Worm (Caenorhabditis elegans) whole organism, L1 larva: ENCODE results near the gene T12G3.4.

ENCODE experiments used
- C04F5.9 ChIP-seq: sonication (generic microtip); optimal IDR thresholded peaks from 2 replicates; lab custom pipeline; 2016; ENCODE audit warnings: missing genetic modification characterization, missing compliant biosample characterization
- C16A3.4 ChIP-seq: fragments of 150-350 bp; optimal IDR thresholded peaks from 2 replicates; lab custom pipeline; 2014; ENCODE audit warnings: missing biosample characterization, missing genetic modification characterization
- F16B12.6 ChIP-seq: fragments of 150-350 bp; optimal IDR thresholded peaks from 2 replicates; lab custom pipeline; 2014; ENCODE audit warnings: missing biosample characterization, missing genetic modification characterization
- alr-1 ChIP-seq: fragments of 200-800 bp; sonication (Bioruptor generic); optimal IDR thresholded peaks from 2 replicates; lab custom pipeline; 2018; ENCODE audit warnings: borderline replicate concordance, mild to moderate bottlenecking, missing genetic modification characterization, missing compliant biosample characterization
- blmp-1 ChIP-seq: fragments of 150-350 bp; optimal IDR thresholded peaks from 2 replicates; lab custom pipeline; 2014; ENCODE audit warnings: missing biosample characterization, missing genetic modification characterization
- ceh-82 ChIP-seq, 3 experiments: fragments of 150-350 bp in 1 of 3; sonication (generic microtip) in 2 of 3; optimal IDR thresholded peaks; 2 replicates each; lab custom pipeline; 2014 to 2017; ENCODE audit warnings: missing biosample characterization in 3 of 3, missing genetic modification characterization in 3 of 3
- ceh-88 ChIP-seq: fragments of 200-800 bp; sonication (Bioruptor generic); IDR thresholded peaks from 2 replicates; pipeline ENCODE4 v1.3.6; 2022; ENCODE audit warnings: missing genetic modification characterization, missing compliant biosample characterization
- ces-1 ChIP-seq: fragments of 150-350 bp; optimal IDR thresholded peaks from 2 replicates; lab custom pipeline; 2014; ENCODE audit warnings: missing biosample characterization, missing genetic modification reagents, missing genetic modification characterization
- dpl-1 ChIP-seq, 3 experiments: fragments of 150-350 bp in 2 of 3; sonication (generic microtip) in 1 of 3; optimal IDR thresholded peaks; 2 replicates each; lab custom pipeline; 2014 to 2017; ENCODE audit warnings: missing biosample characterization in 3 of 3, missing genetic modification characterization in 3 of 3, missing genetic modification reagents in 3 of 3
- dsc-1 ChIP-seq: sonication (generic microtip); optimal IDR thresholded peaks from 2 replicates; lab custom pipeline; 2016; ENCODE audit warnings: mild to moderate bottlenecking, missing genetic modification characterization, missing compliant biosample characterization
- efl-1 ChIP-seq, 4 experiments: fragments of 150-350 bp; optimal IDR thresholded peaks in 3 of 4; peaks in 1 of 4; 1 replicate in 1 of 4; 2 replicates in 3 of 4; lab custom pipeline; 2014; ENCODE audit warnings: missing biosample characterization in 2 of 4, missing genetic modification characterization in 2 of 4, missing genetic modification reagents in 2 of 4
- egl-13 ChIP-seq: sonication (generic microtip); optimal IDR thresholded peaks from 2 replicates; lab custom pipeline; 2016; ENCODE audit warnings: missing genotype, missing genetic modification reagents, missing genetic modification characterization, missing compliant biosample characterization
- egl-27 ChIP-seq, 2 experiments: fragments of 150-350 bp in 1 of 2; sonication (generic microtip); optimal IDR thresholded peaks; 3 replicates each; lab custom pipeline; 2017 to 2018; ENCODE audit warnings: missing biosample characterization in 2 of 2, missing genetic modification characterization in 2 of 2, missing genetic modification reagents in 2 of 2
- fkh-10 ChIP-seq: sonication (generic microtip); optimal IDR thresholded peaks from 2 replicates; lab custom pipeline; 2017; ENCODE audit warnings: missing biosample characterization, missing genetic modification reagents, missing genetic modification characterization
- fkh-4 ChIP-seq: sonication (generic microtip); optimal IDR thresholded peaks from 2 replicates; lab custom pipeline; 2016; ENCODE audit warnings: missing compliant biosample characterization, missing genetic modification characterization, borderline replicate concordance
- fkh-8 ChIP-seq: sonication (generic microtip); optimal IDR thresholded peaks from 2 replicates; lab custom pipeline; 2016; ENCODE audit warnings: mild to moderate bottlenecking, missing genetic modification characterization, missing compliant biosample characterization
- fos-1 ChIP-seq: fragments of 150-350 bp; optimal IDR thresholded peaks from 2 replicates; lab custom pipeline; 2014; ENCODE audit warnings: missing biosample characterization, missing genetic modification characterization
- grh-1 ChIP-seq: fragments of 200-800 bp; sonication (Bioruptor generic); IDR thresholded peaks from 2 replicates; pipeline ENCODE4 v1.3.6; 2022; ENCODE audit warnings: missing genetic modification reagents, missing genetic modification characterization, missing compliant biosample characterization
- hlh-17 ChIP-seq: fragments of 200-800 bp; sonication (Bioruptor generic); optimal IDR thresholded peaks from 2 replicates; lab custom pipeline; 2018; ENCODE audit warnings: missing genetic modification characterization, mild to moderate bottlenecking, missing compliant biosample characterization, moderate library complexity, borderline replicate concordance
- hpl-2 ChIP-seq: fragments of 150-350 bp; optimal IDR thresholded peaks from 2 replicates; lab custom pipeline; 2014; ENCODE audit warnings: missing biosample characterization, missing genetic modification reagents, missing genetic modification characterization
- jun-1 ChIP-seq: fragments of 150-350 bp; optimal IDR thresholded peaks from 2 replicates; lab custom pipeline; 2014; ENCODE audit warnings: missing biosample characterization, missing genetic modification reagents, missing genetic modification characterization
- lin-14 ChIP-seq: fragments of 200-800 bp; sonication (Bioruptor generic); optimal IDR thresholded peaks from 2 replicates; lab custom pipeline; 2018; ENCODE audit warnings: mild to moderate bottlenecking, missing genetic modification characterization, moderate library complexity, missing compliant biosample characterization
- lin-15B ChIP-seq: fragments of 150-350 bp; sonication (generic microtip); optimal IDR thresholded peaks from 3 replicates; lab custom pipeline; 2014; ENCODE audit warnings: missing biosample characterization, missing genetic modification characterization
- lin-35 ChIP-seq, 2 experiments: fragments of 150-350 bp; optimal IDR thresholded peaks; 2 replicates each; lab custom pipeline; 2014; ENCODE audit warnings: missing biosample characterization in 2 of 2, missing genetic modification characterization in 2 of 2, missing genetic modification reagents in 2 of 2
- lir-3 ChIP-seq: sonication (generic microtip); optimal IDR thresholded peaks from 2 replicates; lab custom pipeline; 2016; ENCODE audit warnings: mild to moderate bottlenecking, missing genetic modification characterization, moderate library complexity, missing compliant biosample characterization; ENCODE audit not compliant: poor library complexity
- lsy-2 ChIP-seq, 2 experiments: fragments of 150-350 bp; optimal IDR thresholded peaks; 2 replicates each; lab custom pipeline; 2014; ENCODE audit warnings: missing biosample characterization in 2 of 2, missing genetic modification characterization in 2 of 2
- mdl-1 ChIP-seq, 2 experiments: fragments of 150-350 bp; optimal IDR thresholded peaks; 2 replicates each; lab custom pipeline; 2014 to 2017; ENCODE audit warnings: missing biosample characterization in 2 of 2, missing genetic modification characterization in 2 of 2, inconsistent platforms in 1 of 2
- mef-2 ChIP-seq: fragments of 150-350 bp; optimal IDR thresholded peaks from 2 replicates; lab custom pipeline; 2014; ENCODE audit warnings: missing biosample characterization, missing genetic modification characterization
- mep-1 ChIP-seq: fragments of 150-350 bp; optimal IDR thresholded peaks from 2 replicates; lab custom pipeline; 2014; ENCODE audit warnings: missing biosample characterization, missing genetic modification characterization
- nhr-20 ChIP-seq: sonication (generic microtip); optimal IDR thresholded peaks from 2 replicates; lab custom pipeline; 2016; ENCODE audit warnings: mild to moderate bottlenecking, missing genetic modification characterization, missing compliant biosample characterization
- nhr-28 ChIP-seq: fragments of 150-350 bp; optimal IDR thresholded peaks from 2 replicates; lab custom pipeline; 2014; ENCODE audit warnings: missing biosample characterization, missing genetic modification characterization
- nhr-47 ChIP-seq: sonication (generic microtip); optimal IDR thresholded peaks from 2 replicates; lab custom pipeline; 2016; ENCODE audit warnings: mild to moderate bottlenecking, missing genetic modification characterization, moderate library complexity, missing compliant biosample characterization
- nhr-71 ChIP-seq: sonication (generic microtip); optimal IDR thresholded peaks from 2 replicates; lab custom pipeline; 2016; ENCODE audit warnings: mild to moderate bottlenecking, missing genetic modification characterization, moderate library complexity, missing compliant biosample characterization
- nhr-76 ChIP-seq: sonication (generic microtip); optimal IDR thresholded peaks from 2 replicates; lab custom pipeline; 2017; ENCODE audit warnings: missing biosample characterization, missing genetic modification characterization
- nhr-77 ChIP-seq: fragments of 150-350 bp; optimal IDR thresholded peaks from 2 replicates; lab custom pipeline; 2014; ENCODE audit warnings: missing biosample characterization, missing genetic modification characterization
- nhr-84 ChIP-seq: sonication (generic microtip); optimal IDR thresholded peaks from 2 replicates; lab custom pipeline; 2017; ENCODE audit warnings: missing biosample characterization, missing genetic modification characterization
- pqm-1 ChIP-seq: sonication (generic microtip); optimal IDR thresholded peaks from 3 replicates; lab custom pipeline; 2017; ENCODE audit warnings: missing biosample characterization, missing genetic modification characterization
- skn-1 ChIP-seq: fragments of 150-350 bp; optimal IDR thresholded peaks from 2 replicates; lab custom pipeline; 2014; ENCODE audit warnings: missing biosample characterization, missing genetic modification characterization
- sox-4 ChIP-seq: sonication (generic microtip); optimal IDR thresholded peaks from 2 replicates; lab custom pipeline; 2016; ENCODE audit warnings: missing genetic modification characterization, missing compliant biosample characterization
- tbx-2 ChIP-seq: sonication (generic microtip); optimal IDR thresholded peaks from 2 replicates; lab custom pipeline; 2016; ENCODE audit warnings: missing genetic modification characterization, missing compliant biosample characterization
- unc-130 ChIP-seq: fragments of 150-350 bp; optimal IDR thresholded peaks from 2 replicates; lab custom pipeline; 2017; ENCODE audit warnings: missing biosample characterization, missing genetic modification characterization, inconsistent platforms
- unc-30 ChIP-seq: sonication (generic microtip); optimal IDR thresholded peaks from 2 replicates; lab custom pipeline; 2017; ENCODE audit warnings: missing biosample characterization, missing genetic modification characterization
- xbp-1 ChIP-seq: sonication (generic microtip); optimal IDR thresholded peaks from 2 replicates; lab custom pipeline; 2016; ENCODE audit warnings: missing genetic modification characterization, missing compliant biosample characterization
- zip-4 ChIP-seq: fragments of 200-800 bp; sonication (Bioruptor generic); optimal IDR thresholded peaks from 2 replicates; lab custom pipeline; 2018; ENCODE audit warnings: mild to moderate bottlenecking, missing genetic modification characterization, moderate library complexity, missing compliant biosample characterization

The T12G3.4 gene

DNA sequence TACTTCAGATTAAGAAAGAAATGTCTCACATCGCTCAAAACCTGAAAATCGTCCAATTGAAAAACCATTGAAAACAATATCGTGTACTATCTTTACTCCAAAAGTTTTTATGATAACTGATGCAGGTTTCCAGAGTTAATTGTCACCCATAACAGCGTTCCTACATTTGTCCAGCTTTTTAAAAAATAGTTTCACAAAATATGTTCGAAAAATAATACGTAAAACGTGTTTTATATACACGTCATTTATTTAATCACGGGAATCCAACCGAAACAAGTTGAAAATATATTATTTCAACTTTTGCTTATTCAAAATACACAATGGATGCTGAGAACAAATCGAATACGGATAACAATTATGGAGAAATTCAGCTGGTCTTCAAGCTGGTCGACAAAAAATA, 27.4 kb downstream of the T12G3.4 start, which contains the start of gene K08E4.7:
K08E4.7 (plus strand) TSS at position 301 of the 400 bp plus-strand sequence.
- TF ChIP-seq jun-1 (tag; lab: Kevin White, UChicago) (no peak), lir-3 (tag; lab: Kevin White, UChicago) (no peak), dsc-1 (no peak), nhr-20 (tag; lab: Kevin White, UChicago) (no peak), C04F5.9 (tag; lab: Kevin White, UChicago) (no peak), nhr-71 (no peak), hpl-2 (GFP tag; lab: Kevin White, UChicago) (no peak), egl-13 (tag; lab: Kevin White, UChicago) (no peak), zip-4 (GFP tag; lab: Kevin White, UChicago) (no peak), nhr-84 (tag; lab: Kevin White, UChicago) (no peak), mef-2 (tag; lab: Kevin White, UChicago) (no peak), alr-1 (tag; lab: Kevin White, UChicago) (no peak), tbx-2 (tag; lab: Kevin White, UChicago) (no peak), fkh-8 (no peak), sox-4 (tag; lab: Kevin White, UChicago) (no peak), egl-27 (tag; optimal IDR thresholded peaks at IDR 0.05; lab: Kevin White, UChicago) (no peak), unc-30 (tag; lab: Kevin White, UChicago) (no peak), grh-1 (no peak)

DNA sequence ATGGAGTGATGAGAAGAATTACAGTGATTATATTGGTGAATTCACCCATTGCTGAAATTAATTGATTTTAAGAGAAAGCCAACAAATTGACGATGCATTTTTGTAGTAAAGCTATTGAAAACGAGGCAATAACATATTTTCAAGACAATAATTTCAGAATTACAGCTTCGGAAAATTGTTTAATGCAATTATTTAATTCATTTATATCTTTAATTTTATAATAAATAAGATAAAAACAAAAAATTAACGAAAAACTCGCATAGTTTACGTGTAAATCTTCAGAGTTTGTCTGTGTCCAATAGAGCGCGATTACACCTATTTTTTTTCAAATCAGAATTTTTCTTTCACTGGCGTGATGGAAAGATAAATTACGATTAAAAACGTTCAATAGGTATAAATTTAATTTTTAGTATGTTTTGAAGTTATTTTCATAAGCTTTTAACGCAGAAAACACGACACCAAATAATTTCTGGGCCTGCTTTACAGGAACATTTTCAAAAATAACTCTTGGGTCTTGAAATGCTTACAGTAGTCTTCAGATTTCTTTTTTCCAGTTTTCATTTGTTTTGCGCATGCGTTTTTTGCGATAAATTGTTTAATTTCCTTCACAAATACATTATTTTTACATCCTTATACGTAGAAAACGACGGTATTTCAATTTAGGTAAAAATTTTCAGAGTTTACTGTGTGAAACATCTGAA, 30.2 kb downstream of the T12G3.4 start, which contains the start of gene tmed-1:
tmed-1 (minus strand) TSS at position 51 of the 701 bp plus-strand sequence.
- TF ChIP-seq ceh-88 (GFP tag; lab: Robert Waterston, UW): no peak
- TF ChIP-seq lsy-2 (tag; optimal IDR thresholded peaks at IDR 0.05; lab: Kevin White, UChicago): peak in 1 of 2 experiments; percentile 24
- no peak for TF ChIP-seq fkh-4
- no peak for TF ChIP-seq hlh-17 (GFP tag; lab: Kevin White, UChicago)
- TF ChIP-seq fkh-8: no peak
- no peak for TF ChIP-seq unc-130 (tag; lab: Kevin White, UChicago)
- TF ChIP-seq nhr-76 (tag; lab: Kevin White, UChicago): no peak
- TF ChIP-seq efl-1 (optimal IDR thresholded peaks at IDR 0.05; lab: Kevin White, UChicago): no peak
- peak in 1 of 2 experiments; percentile 26 for TF ChIP-seq efl-1 (GFP tag; optimal IDR thresholded peaks at IDR 0.05 in 1 of 2; lab: Kevin White, UChicago)
- TF ChIP-seq egl-27 (tag; optimal IDR thresholded peaks at IDR 0.05; lab: Kevin White, UChicago): no peak
- TF ChIP-seq lin-35 (GFP tag; optimal IDR thresholded peaks at IDR 0.05; lab: Kevin White, UChicago): peak in 1 of 2 experiments; percentile 3
- TF ChIP-seq nhr-28: no peak
- TF ChIP-seq fos-1 (tag; lab: Kevin White, UChicago): no peak
- TF ChIP-seq nhr-77: no peak
- TF ChIP-seq dpl-1 (GFP tag; optimal IDR thresholded peaks at IDR 0.05; lab: Kevin White, UChicago): peak in 1 of 3 experiments; percentile 45

DNA sequence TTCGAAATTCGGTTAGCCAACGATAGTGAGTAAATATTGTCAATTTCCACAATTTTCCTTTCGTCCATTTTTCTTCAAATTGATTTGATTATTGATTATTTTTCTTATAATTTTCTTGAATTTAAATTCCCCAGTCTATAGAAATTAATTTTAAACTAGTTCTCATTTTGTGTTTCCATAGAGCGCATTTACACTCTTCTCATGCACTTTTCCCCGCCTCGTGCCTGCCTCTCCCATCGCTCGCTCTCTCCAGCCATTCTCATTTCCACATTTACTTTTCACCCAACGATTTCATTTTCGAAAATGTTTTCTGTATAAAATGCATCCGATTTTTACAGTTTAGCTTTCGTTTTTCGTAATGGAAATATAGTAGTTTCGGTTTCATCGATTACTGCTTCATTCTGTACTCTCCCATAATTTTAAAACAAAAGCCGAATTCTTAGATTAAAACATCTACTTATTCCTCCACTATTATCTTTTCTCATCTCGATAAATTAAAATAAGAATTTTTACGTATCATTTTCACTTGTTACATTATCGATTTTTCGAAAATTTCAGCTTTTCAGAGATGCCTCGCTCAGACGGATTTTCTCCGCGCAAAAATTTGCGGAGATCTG, 31.0 kb downstream of the T12G3.4 start, which contains the start of gene lex-1:
lex-1 (plus strand) TSS at position 567 of the 617 bp plus-strand sequence.
- peak; percentile 40 for TF ChIP-seq lin-14 (GFP tag; lab: Kevin White, UChicago)
- TF ChIP-seq egl-27 (tag; optimal IDR thresholded peaks at IDR 0.05; lab: Kevin White, UChicago): no peak
- peak; percentile 29 to 72 for TF ChIP-seq lsy-2 (tag; optimal IDR thresholded peaks at IDR 0.05; lab: Kevin White, UChicago)
- peak; percentile 36 for TF ChIP-seq xbp-1 (tag; lab: Kevin White, UChicago)
- peak; percentile 14 for TF ChIP-seq C04F5.9 (tag; lab: Kevin White, UChicago)
- TF ChIP-seq nhr-71: peak; percentile 50
- TF ChIP-seq fkh-10 (GFP tag; lab: Kevin White, UChicago): no peak
- peak; percentile 20 for TF ChIP-seq F16B12.6 (tag; lab: Kevin White, UChicago)
- peak; percentile 18 to 79 for TF ChIP-seq efl-1 (optimal IDR thresholded peaks at IDR 0.05; lab: Kevin White, UChicago)
- TF ChIP-seq efl-1 (GFP tag; optimal IDR thresholded peaks at IDR 0.05 in 1 of 2; lab: Kevin White, UChicago): peak; percentile 85 to 98
- peak; percentile 56 for TF ChIP-seq mep-1 (tag; lab: Kevin White, UChicago)
- peak in 1 of 3 experiments; percentile 22 for TF ChIP-seq ceh-82 (tag; optimal IDR thresholded peaks at IDR 0.05; lab: Kevin White, UChicago)
- TF ChIP-seq ces-1 (GFP tag; lab: Kevin White, UChicago): no peak
- peak; percentile 4 for TF ChIP-seq tbx-2 (tag; lab: Kevin White, UChicago)
- TF ChIP-seq blmp-1 (tag; lab: Kevin White, UChicago): peak; percentile 86
- no peak for TF ChIP-seq pqm-1
- no peak for TF ChIP-seq hlh-17 (GFP tag; lab: Kevin White, UChicago)
- peak; percentile 71 for TF ChIP-seq lin-15B
- TF ChIP-seq C16A3.4: peak; percentile 37
- no peak for TF ChIP-seq nhr-28
- peak; percentile 37 for TF ChIP-seq skn-1
- TF ChIP-seq fkh-8: peak; percentile 21
- peak; percentile 80 to 92 for TF ChIP-seq lin-35 (GFP tag; optimal IDR thresholded peaks at IDR 0.05; lab: Kevin White, UChicago)
- TF ChIP-seq mdl-1 (tag; optimal IDR thresholded peaks at IDR 0.05; lab: Kevin White, UChicago): peak in 1 of 2 experiments; percentile 76
- peak; percentile 38 for TF ChIP-seq nhr-20 (tag; lab: Kevin White, UChicago)
- TF ChIP-seq nhr-47 (tag; lab: Kevin White, UChicago): peak; percentile 6
